Fruit fly (Drosophila melanogaster) whole organism, embryonic: ENCODE data around the gene Sclp.

Experiments used
- Abd-B ChIP-seq: fragments of 200-800 bp; sonication (Bioruptor generic); optimal IDR thresholded peaks from 2 replicates; lab custom pipeline; 2018; ENCODE audit warnings: missing biosample characterization, mild to moderate bottlenecking, missing genetic modification characterization, moderate library complexity
- CG15479 ChIP-seq: fragments of 200-800 bp; sonication (Bioruptor generic); optimal IDR thresholded peaks from 3 replicates; lab custom pipeline; 2019; ENCODE audit warnings: missing biosample characterization, mild to moderate bottlenecking, missing genetic modification characterization, moderate library complexity
- CG6854 ChIP-seq: fragments of 200-800 bp; sonication (Bioruptor generic); optimal IDR thresholded peaks from 3 replicates; lab custom pipeline; 2017; ENCODE audit warnings: missing biosample characterization, mild to moderate bottlenecking, missing genetic modification characterization
- Ets65A ChIP-seq: fragments of 200-800 bp; sonication (Bioruptor generic); peaks from one replicate; lab custom pipeline; 2016; ENCODE audit warnings: missing biosample characterization, missing genetic modification characterization
- Hr78 ChIP-seq, 2 experiments: fragments of 200-800 bp in 1 of 2; fragments of >200 bp in 1 of 2; sonication (Bioruptor generic) in 1 of 2; optimal IDR thresholded peaks; 2 replicates each; lab custom pipeline; 2017 to 2019; ENCODE audit warnings: missing biosample characterization in 2 of 2, missing genetic modification characterization in 2 of 2, mild to moderate bottlenecking in 1 of 2, moderate library complexity in 1 of 2
- Side ChIP-seq: fragments of 200-800 bp; sonication (Bioruptor generic); optimal IDR thresholded peaks from 2 replicates; lab custom pipeline; 2016; ENCODE audit warnings: missing biosample characterization, missing genetic modification characterization
- Taf1 ChIP-seq: fragments of 200-800 bp; sonication (Bioruptor generic); IDR thresholded peaks from 2 replicates; pipeline ENCODE4 v1.3.6; 2022; ENCODE audit warnings: missing biosample characterization, missing genetic modification characterization
- grn ChIP-seq: fragments of 200-800 bp; sonication (Bioruptor generic); optimal IDR thresholded peaks from 3 replicates; lab custom pipeline; 2017; ENCODE audit warnings: missing biosample characterization, missing genetic modification characterization
- h ChIP-seq: fragments of >200 bp; optimal IDR thresholded peaks from 2 replicates; lab custom pipeline; 2017
- otp ChIP-seq: fragments of 200-800 bp; sonication (Bioruptor generic); IDR thresholded peaks from 3 replicates; pipeline ENCODE4, ENCODE4 v1.3.6; 2022; ENCODE audit warnings: missing biosample characterization, missing genetic modification characterization
- pan ChIP-seq, 4 experiments: fragments of >200 bp in 3 of 4; fragments of 200-800 bp in 1 of 4; sonication (Bioruptor generic) in 1 of 4; optimal IDR thresholded peaks in 3 of 4; IDR thresholded peaks in 1 of 4; 2 replicates each; pipeline versions ENCODE4 v1.3.6 to Lab custom; 2017 to 2022; ENCODE audit warnings: missing biosample characterization in 2 of 4, missing genetic modification characterization in 2 of 4, mixed read lengths in 1 of 4
- toy ChIP-seq: fragments of 200-800 bp; sonication (Bioruptor generic); IDR thresholded peaks from 2 replicates; pipeline ENCODE4 v1.3.6; 2022; ENCODE audit warnings: missing biosample characterization, missing genetic modification characterization

DNA sequence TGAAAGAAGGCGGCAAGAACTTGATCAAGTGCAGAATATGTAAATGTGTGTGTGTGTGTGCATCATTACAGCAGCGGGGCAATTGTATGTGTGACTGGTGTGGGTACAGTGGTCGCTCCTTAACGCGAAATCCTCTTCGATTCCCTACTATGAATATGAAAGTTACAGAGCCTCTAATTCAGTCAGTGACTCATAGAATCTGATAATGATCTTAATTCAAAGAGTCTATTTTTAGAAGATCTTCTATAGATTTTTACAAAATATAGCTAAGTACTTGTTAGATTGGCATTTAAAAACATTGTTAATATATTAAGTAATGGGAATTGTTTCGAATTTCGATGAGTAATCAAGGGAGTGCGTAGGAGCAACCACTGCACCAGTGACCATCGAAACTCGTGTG lies 42.0 kb downstream of the Sclp start:
- TF ChIP-seq pan (optimal IDR thresholded peaks at IDR 0.05; lab: Kevin White, UChicago) (no peak), pan (GFP tag; optimal IDR thresholded peaks at IDR 0.05 in 1 of 2, IDR thresholded peaks at IDR 0.05 in 1 of 2) (no peak), CG15479 (GFP tag; lab: Kevin White, UChicago) (no peak), toy (no peak), otp (no peak), Hr78 (GFP tag; optimal IDR thresholded peaks at IDR 0.05; lab: Kevin White, UChicago) (no peak), h (lab: Kevin White, UChicago) (no peak), grn (GFP tag; lab: Kevin White, UChicago) (no peak), Side (GFP tag; lab: Kevin White, UChicago) (no peak), Taf1 (no peak), CG6854 (GFP tag; lab: Kevin White, UChicago) (no peak), Abd-B (GFP tag; lab: Kevin White, UChicago) (no peak), Ets65A (GFP tag; lab: Kevin White, UChicago) (no peak)
